Worm (Caenorhabditis elegans) whole organism, early embryonic: ENCODE measurements around the gene Y69E1A.8.

Experiments
- ama-1 ChIP-seq: fragments of 150-350 bp; optimal IDR thresholded peaks from 2 replicates; lab custom pipeline; 2014
- hmg-4 ChIP-seq: fragments of 200-800 bp; sonication (Bioruptor generic); optimal IDR thresholded peaks from 2 replicates; lab custom pipeline; 2018; ENCODE audit warnings: mild to moderate bottlenecking, missing genetic modification characterization, missing compliant biosample characterization
- sea-1 ChIP-seq: fragments of 200-800 bp; sonication (Bioruptor generic); conservative IDR thresholded peaks from 2 replicates; pipeline ENCODE4 v1.3.6; 2022; ENCODE audit warnings: missing genetic modification characterization, missing compliant biosample characterization

- TF ChIP-seq sea-1 (GFP tag; lab: Robert Waterston, UW) (no peak), ama-1 (lab: Kevin White, UChicago) (no peak), hmg-4 (GFP tag; lab: Kevin White, UChicago) (no peak)
These were observed 35.2 kb downstream of the Y69E1A.8 start, which contains the start of gene F13H10.9 for ce11 chrIV:11001614-11002013.
